Worm (Caenorhabditis elegans): ENCODE data around the gene F17C11.2.

DNA sequence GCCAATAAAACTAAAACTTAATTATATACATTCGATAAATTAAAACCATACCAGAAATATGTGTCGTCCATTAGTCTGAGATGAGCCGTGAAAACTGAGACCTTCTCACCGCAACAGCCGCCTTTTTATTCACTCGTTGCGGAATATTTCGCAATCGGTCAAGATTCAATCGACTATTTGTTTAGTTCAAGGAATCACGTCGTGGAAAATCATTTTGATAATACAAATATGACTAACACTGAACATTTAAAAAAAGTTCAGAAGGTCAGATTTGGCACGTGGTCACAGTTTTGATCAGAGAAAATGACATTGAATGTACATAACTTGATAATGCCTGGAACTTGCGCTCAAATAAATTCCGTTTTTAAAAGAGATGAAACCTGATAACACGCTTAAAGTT, 9.3 kb upstream of the F17C11.2 start, which contains the start of gene F17C11.11:
- no peak for TF ChIP-seq flt-1 (GFP tag; IDR thresholded peaks at IDR 0.05)
- no peak for TF ChIP-seq tbx-37 (GFP tag; conservative IDR thresholded peaks at IDR 0.05)
- TF ChIP-seq tbx-11 (GFP tag; IDR thresholded peaks at IDR 0.05): no peak
- TF ChIP-seq ama-1 (optimal IDR thresholded peaks at IDR 0.05): no peak
